Fruit fly (Drosophila melanogaster): ENCODE results near the gene CG31373.

Gene CG31373

dm6 chr3R:10709264-10709663 lies at the start of gene CG31373:
Gene CG31373, minus strand, starts transcription at chr3R:10709364.
- TF ChIP-seq Hnf4 (GFP tag; optimal IDR thresholded peaks at IDR 0.05) = no peak
- TF ChIP-seq Hr83 (GFP tag; optimal IDR thresholded peaks at IDR 0.05; ENCODE audit: poor library complexity, severe bottlenecking) = no peak

DNA sequence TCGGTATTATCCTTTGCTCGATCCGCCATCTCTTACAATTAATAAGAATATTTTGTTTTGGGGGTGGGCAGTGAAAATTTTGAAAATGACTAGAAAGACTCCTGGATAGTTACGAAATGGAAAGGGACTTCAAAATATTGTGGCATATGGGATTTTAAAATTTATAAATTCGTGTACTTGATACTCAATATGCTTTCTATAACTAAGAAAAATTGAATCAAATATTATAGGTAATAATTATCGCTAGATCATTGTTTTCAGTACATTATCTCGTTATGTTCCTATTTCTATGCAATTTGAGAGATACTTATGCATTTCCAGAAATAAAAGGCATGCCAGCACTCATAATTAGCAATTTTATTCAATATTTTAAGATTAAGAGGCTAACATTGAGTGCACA lies 46.4 kb upstream of the CG31373 start, which contains the start of gene CG14691:
CG14691 (minus strand) TSS at position 101 of the 400 bp plus-strand sequence.
- TF ChIP-seq woc (GFP tag; optimal IDR thresholded peaks at IDR 0.05) = no peak
- no peak for TF ChIP-seq tai (GFP tag; optimal IDR thresholded peaks at IDR 0.05)
- TF ChIP-seq Dif (GFP tag; optimal IDR thresholded peaks at IDR 0.05; ENCODE audit: partially characterized antibody) = no peak
- TF ChIP-seq fru (GFP tag; optimal IDR thresholded peaks at IDR 0.05) = no peak
- TF ChIP-seq foxo (GFP tag; optimal IDR thresholded peaks at IDR 0.05) = no peak
- no peak for TF ChIP-seq brk (GFP tag; optimal IDR thresholded peaks at IDR 0.05)
- TF ChIP-seq usp (GFP tag; optimal IDR thresholded peaks at IDR 0.05) = no peak
- no peak for TF ChIP-seq jim (GFP tag; optimal IDR thresholded peaks at IDR 0.05)

- no peak for TF ChIP-seq Rel (GFP tag; optimal IDR thresholded peaks at IDR 0.05)
- TF ChIP-seq Rel (tag; optimal IDR thresholded peaks at IDR 0.05) = no peak
- TF ChIP-seq jim (GFP tag; optimal IDR thresholded peaks at IDR 0.05) = no peak
- no peak for TF ChIP-seq Mio (GFP tag; optimal IDR thresholded peaks at IDR 0.05)
- no peak for TF ChIP-seq CG32264 (GFP tag; optimal IDR thresholded peaks at IDR 0.05)
- no peak for TF ChIP-seq lola (GFP tag; optimal IDR thresholded peaks at IDR 0.05)
- no peak for TF ChIP-seq fru (GFP tag; optimal IDR thresholded peaks at IDR 0.05)
- no peak for TF ChIP-seq br (GFP tag; optimal IDR thresholded peaks at IDR 0.05)
- no peak for TF ChIP-seq CG9705 (GFP tag; optimal IDR thresholded peaks at IDR 0.05)
- TF ChIP-seq dl (GFP tag; optimal IDR thresholded peaks at IDR 0.05; ENCODE audit: insufficient read depth in 1 of 2, partially characterized antibody in 2 of 2) = no peak
- TF ChIP-seq rgr (GFP tag; optimal IDR thresholded peaks at IDR 0.05) = no peak
- no peak for TF ChIP-seq Jra (GFP tag; optimal IDR thresholded peaks at IDR 0.05)
- no peak for TF ChIP-seq CrebA (GFP tag; optimal IDR thresholded peaks at IDR 0.05; ENCODE audit: borderline replicate concordance)
- TF ChIP-seq Sp1 (GFP tag; optimal IDR thresholded peaks at IDR 0.05) = no peak
- TF ChIP-seq sv (GFP tag; optimal IDR thresholded peaks at IDR 0.05) = no peak
- no peak for TF ChIP-seq GATAd (GFP tag; optimal IDR thresholded peaks at IDR 0.05)
- no peak for TF ChIP-seq Dfd (GFP tag; optimal IDR thresholded peaks at IDR 0.05)
- no peak for TF ChIP-seq foxo (GFP tag; optimal IDR thresholded peaks at IDR 0.05)
These were observed 41.9 kb upstream of the CG31373 start, which contains the start of gene TkR86C for dm6 chr3R:10751061-10751460. Gene TkR86C, minus strand, starts transcription at chr3R:10751228.

- TF ChIP-seq sage (GFP tag; optimal IDR thresholded peaks at IDR 0.05) = no peak
- TF ChIP-seq woc (GFP tag; optimal IDR thresholded peaks at IDR 0.05) = no peak
- TF ChIP-seq HLH106 (tag; optimal IDR thresholded peaks at IDR 0.05) = no peak
- no peak for TF ChIP-seq OdsH (GFP tag; optimal IDR thresholded peaks at IDR 0.05)
- TF ChIP-seq dsf (GFP tag; optimal IDR thresholded peaks at IDR 0.05; ENCODE audit: borderline replicate concordance) = no peak
- TF ChIP-seq Hr83 (GFP tag; optimal IDR thresholded peaks at IDR 0.05; ENCODE audit: poor library complexity, severe bottlenecking) = no peak
- TF ChIP-seq br (GFP tag; optimal IDR thresholded peaks at IDR 0.05) = no peak
- no peak for TF ChIP-seq dmrt93B (GFP tag; optimal IDR thresholded peaks at IDR 0.05)
- no peak for TF ChIP-seq rgr (GFP tag; optimal IDR thresholded peaks at IDR 0.05)
- TF ChIP-seq dl (GFP tag; optimal IDR thresholded peaks at IDR 0.05; ENCODE audit: insufficient read depth in 1 of 2, partially characterized antibody in 2 of 2) = no peak
- no peak for TF ChIP-seq Abd-B (GFP tag; optimal IDR thresholded peaks at IDR 0.05)
- no peak for TF ChIP-seq CrebA (GFP tag; optimal IDR thresholded peaks at IDR 0.05; ENCODE audit: borderline replicate concordance)
- TF ChIP-seq Mio (GFP tag; optimal IDR thresholded peaks at IDR 0.05) = no peak
- no peak for TF ChIP-seq h (GFP tag; optimal IDR thresholded peaks at IDR 0.05)
- no peak for TF ChIP-seq brk (GFP tag; optimal IDR thresholded peaks at IDR 0.05)
- no peak for TF ChIP-seq Vsx2 (GFP tag; optimal IDR thresholded peaks at IDR 0.05; ENCODE audit: partially characterized antibody)
- TF ChIP-seq ey (GFP tag; optimal IDR thresholded peaks at IDR 0.05) = no peak
- no peak for TF ChIP-seq Dfd (GFP tag; optimal IDR thresholded peaks at IDR 0.05)
- no peak for TF ChIP-seq Myc (optimal IDR thresholded peaks at IDR 0.05)
- no peak for TF ChIP-seq N (GFP tag; optimal IDR thresholded peaks at IDR 0.05)
These were observed 38.5 kb upstream of the CG31373 start for dm6 chr3R:10747650-10748049.

Data from whole organism, wandering third instar larva.